Fruit fly (Drosophila melanogaster) whole organism, embryonic: Measurements from ENCODE around the gene gish.

ENCODE experiments used
- Abd-B ChIP-seq: fragments of 200-800 bp; sonication (Bioruptor generic); optimal IDR thresholded peaks from 2 replicates; lab custom pipeline; 2018; ENCODE audit warnings: missing biosample characterization, mild to moderate bottlenecking, missing genetic modification characterization, moderate library complexity
- Asciz ChIP-seq: fragments of 200-800 bp; sonication (Bioruptor generic); optimal IDR thresholded peaks from 2 replicates; lab custom pipeline; 2017; ENCODE audit warnings: missing biosample characterization, mild to moderate bottlenecking, missing genetic modification characterization, missing genetic modification reagents
- B-H2 ChIP-seq: fragments of 200-800 bp; sonication (Bioruptor generic); optimal IDR thresholded peaks from 2 replicates; lab custom pipeline; 2018; ENCODE audit warnings: missing biosample characterization, mild to moderate bottlenecking, missing genetic modification characterization
- C15 ChIP-seq: fragments of 200-800 bp; sonication (Bioruptor generic); IDR thresholded peaks from 3 replicates; pipeline ENCODE4 v1.3.6; 2022; ENCODE audit warnings: missing biosample characterization, missing genetic modification characterization
- CG10147 ChIP-seq: fragments of 200-800 bp; sonication (Bioruptor generic); optimal IDR thresholded peaks from 2 replicates; lab custom pipeline; 2019; ENCODE audit warnings: missing biosample characterization, mild to moderate bottlenecking, missing genetic modification characterization, moderate library complexity
- CG10274 ChIP-seq: fragments of 200-800 bp; sonication (Bioruptor generic); optimal IDR thresholded peaks from 3 replicates; lab custom pipeline; 2017; ENCODE audit warnings: missing biosample characterization, mild to moderate bottlenecking, missing genetic modification characterization
- CG11560 ChIP-seq: fragments of 200-800 bp; sonication (Bioruptor generic); IDR thresholded peaks from 3 replicates; pipeline ENCODE4 v1.3.6; 2022; ENCODE audit warnings: missing biosample characterization, missing genetic modification characterization
- CG13296 ChIP-seq: fragments of 200-800 bp; sonication (Bioruptor generic); optimal IDR thresholded peaks from 3 replicates; lab custom pipeline; 2018; ENCODE audit warnings: missing biosample characterization, mild to moderate bottlenecking, missing genetic modification characterization
- CG14441 ChIP-seq: fragments of 200-800 bp; sonication (Bioruptor generic); IDR thresholded peaks from 2 replicates; pipeline ENCODE4 v1.3.6; 2022; ENCODE audit warnings: missing biosample characterization, missing genetic modification characterization
- CG16779 ChIP-seq: fragments of 200-800 bp; sonication (Bioruptor generic); IDR thresholded peaks from 2 replicates; pipeline ENCODE4 v1.3.6; 2022; ENCODE audit warnings: missing biosample characterization, missing genetic modification characterization
- CG16815 ChIP-seq: fragments of 200-800 bp; sonication (Bioruptor generic); optimal IDR thresholded peaks from 3 replicates; lab custom pipeline; 2017; ENCODE audit warnings: missing biosample characterization, mild to moderate bottlenecking, missing genetic modification characterization
- CG17186 ChIP-seq: fragments of 200-800 bp; sonication (Bioruptor generic); optimal IDR thresholded peaks from 3 replicates; lab custom pipeline; 2017; ENCODE audit warnings: missing biosample characterization, missing genetic modification reagents, missing genetic modification characterization
- CG17802 ChIP-seq: fragments of 200-800 bp; sonication (Bioruptor generic); optimal IDR thresholded peaks from 2 replicates; lab custom pipeline; 2018; ENCODE audit warnings: missing biosample characterization, mild to moderate bottlenecking, missing genetic modification characterization, moderate library complexity
- CG18011 ChIP-seq: fragments of 200-800 bp; sonication (Bioruptor generic); optimal IDR thresholded peaks from 2 replicates; lab custom pipeline; 2017; ENCODE audit warnings: missing biosample characterization, missing genetic modification characterization, mild to moderate bottlenecking, moderate library complexity, missing genotype
- CG18764 ChIP-seq: fragments of 200-800 bp; sonication (Bioruptor generic); optimal IDR thresholded peaks from 3 replicates; lab custom pipeline; 2016; ENCODE audit warnings: missing biosample characterization, missing genetic modification characterization
- CG2120 ChIP-seq: fragments of 200-800 bp; sonication (Bioruptor generic); optimal IDR thresholded peaks from 3 replicates; lab custom pipeline; 2016; ENCODE audit warnings: missing biosample characterization, missing genetic modification characterization
- CG2129 ChIP-seq: fragments of 200-800 bp; sonication (Bioruptor generic); IDR thresholded peaks from 2 replicates; pipeline ENCODE4 v1.3.6; 2022; ENCODE audit warnings: missing biosample characterization, missing genetic modification characterization; ENCODE audit not compliant: partially characterized antibody
- CG2678 ChIP-seq: fragments of 200-800 bp; sonication (Bioruptor generic); optimal IDR thresholded peaks from 3 replicates; lab custom pipeline; 2019; ENCODE audit warnings: missing biosample characterization, mild to moderate bottlenecking, missing genetic modification characterization, moderate library complexity
- CG30020 ChIP-seq: fragments of 200-800 bp; optimal IDR thresholded peaks from 2 replicates; lab custom pipeline; 2019; ENCODE audit warnings: missing biosample characterization, mild to moderate bottlenecking, missing genetic modification characterization, moderate library complexity
- CG3065 ChIP-seq: fragments of 200-800 bp; sonication (Bioruptor generic); optimal IDR thresholded peaks from 2 replicates; lab custom pipeline; 2016; ENCODE audit warnings: missing biosample characterization, missing genetic modification characterization
- CG8765 ChIP-seq: fragments of 200-800 bp; sonication (Bioruptor generic); IDR thresholded peaks from 2 replicates; pipeline ENCODE4 v1.3.6; 2022; ENCODE audit warnings: missing biosample characterization, missing genetic modification characterization
- CG9876 ChIP-seq: fragments of 200-800 bp; sonication (Bioruptor generic); optimal IDR thresholded peaks from 2 replicates; lab custom pipeline; 2016; ENCODE audit warnings: missing biosample characterization, missing genetic modification characterization
- HLH4C ChIP-seq: fragments of 200-800 bp; sonication (Bioruptor generic); IDR thresholded peaks from 3 replicates; pipeline ENCODE4 v1.3.6; 2022; ENCODE audit warnings: missing biosample characterization, missing genetic modification characterization; ENCODE audit not compliant: partially characterized antibody
- Hmx ChIP-seq: fragments of 200-800 bp; sonication (Bioruptor generic); optimal IDR thresholded peaks from 2 replicates; lab custom pipeline; 2016; ENCODE audit warnings: missing biosample characterization, missing genetic modification characterization
- Lim3 ChIP-seq: fragments of 200-800 bp; sonication (Bioruptor generic); IDR thresholded peaks from 2 replicates; pipeline ENCODE4 v1.3.6; 2022; ENCODE audit warnings: missing biosample characterization, missing genetic modification characterization
- PHDP ChIP-seq: fragments of 200-800 bp; sonication (Bioruptor generic); optimal IDR thresholded peaks from 3 replicates; lab custom pipeline; 2018; ENCODE audit warnings: missing biosample characterization, mild to moderate bottlenecking, missing genetic modification characterization, moderate library complexity
- Pdp1 ChIP-seq, 2 experiments: fragments of 200-800 bp; sonication (Bioruptor generic); optimal IDR thresholded peaks; 3 replicates each; lab custom pipeline; 2016; ENCODE audit warnings: missing biosample characterization in 2 of 2, missing genetic modification characterization in 2 of 2, mild to moderate bottlenecking in 1 of 2, moderate library complexity in 1 of 2
- Side ChIP-seq: fragments of 200-800 bp; sonication (Bioruptor generic); optimal IDR thresholded peaks from 2 replicates; lab custom pipeline; 2016; ENCODE audit warnings: missing biosample characterization, missing genetic modification characterization
- Sry-δ ChIP-seq: fragments of 200-800 bp; sonication (Bioruptor generic); optimal IDR thresholded peaks from 2 replicates; lab custom pipeline; 2016; ENCODE audit warnings: missing biosample characterization, missing genetic modification characterization
- Usf ChIP-seq: fragments of 200-800 bp; sonication (Bioruptor generic); optimal IDR thresholded peaks from 2 replicates; lab custom pipeline; 2017; ENCODE audit warnings: missing genotype, missing biosample characterization, missing genetic modification characterization
- Xbp1 ChIP-seq: fragments of 200-800 bp; sonication (Bioruptor generic); optimal IDR thresholded peaks from 3 replicates; lab custom pipeline; 2016; ENCODE audit warnings: missing biosample characterization, mild to moderate bottlenecking, missing genetic modification characterization
- Xrp1 ChIP-seq: fragments of 200-800 bp; sonication (Bioruptor generic); IDR thresholded peaks from 2 replicates; pipeline ENCODE4 v1.3.6; 2022; ENCODE audit warnings: missing biosample characterization, missing genetic modification characterization
- bcd ChIP-seq: fragments of 200-800 bp; sonication (Bioruptor generic); optimal IDR thresholded peaks from 2 replicates; lab custom pipeline; 2017; ENCODE audit warnings: missing biosample characterization, mild to moderate bottlenecking, missing genetic modification characterization
- bsh ChIP-seq, 2 experiments: fragments of 200-800 bp; sonication (Bioruptor generic); optimal IDR thresholded peaks; 2 replicates each; lab custom pipeline; 2017 to 2018; ENCODE audit warnings: mild to moderate bottlenecking in 2 of 2, missing biosample characterization in 2 of 2, missing genetic modification characterization in 2 of 2, moderate library complexity in 1 of 2
- cad ChIP-seq: fragments of >200 bp; optimal IDR thresholded peaks from 2 replicates; lab custom pipeline; 2017; ENCODE audit warnings: missing biosample characterization, missing genetic modification characterization
- ci ChIP-seq: fragments of 200-800 bp; sonication (Bioruptor generic); IDR thresholded peaks from 3 replicates; pipeline ENCODE4 v1.3.6; 2022; ENCODE audit warnings: missing biosample characterization, missing genetic modification characterization
- grn ChIP-seq: fragments of 200-800 bp; sonication (Bioruptor generic); optimal IDR thresholded peaks from 3 replicates; lab custom pipeline; 2017; ENCODE audit warnings: missing biosample characterization, missing genetic modification characterization
- gsb-n ChIP-seq: fragments of 200-800 bp; sonication (Bioruptor generic); optimal IDR thresholded peaks from 3 replicates; lab custom pipeline; 2018; ENCODE audit warnings: missing biosample characterization, mild to moderate bottlenecking, missing genetic modification characterization
- nmo ChIP-seq: fragments of 200-800 bp; sonication (Bioruptor generic); optimal IDR thresholded peaks from 2 replicates; lab custom pipeline; 2018; ENCODE audit warnings: missing biosample characterization, mild to moderate bottlenecking, missing genetic modification characterization, moderate library complexity
- org-1 ChIP-seq: fragments of 200-800 bp; sonication (Bioruptor generic); optimal IDR thresholded peaks from 2 replicates; lab custom pipeline; 2017; ENCODE audit warnings: missing biosample characterization, missing genetic modification characterization
- prd ChIP-seq, 3 experiments: fragments of >200 bp in 2 of 3; fragments of 200-800 bp in 1 of 3; sonication (Bioruptor generic) in 1 of 3; optimal IDR thresholded peaks in 2 of 3; IDR thresholded peaks in 1 of 3; 2 replicates in 2 of 3; 3 replicates in 1 of 3; pipeline versions ENCODE4 v1.3.6 to Lab custom; 2017 to 2022; ENCODE audit warnings: missing biosample characterization in 1 of 3, missing genetic modification characterization in 1 of 3
- pros ChIP-seq: fragments of 200-800 bp; sonication (Bioruptor generic); optimal IDR thresholded peaks from 3 replicates; lab custom pipeline; 2019; ENCODE audit warnings: missing biosample characterization, mild to moderate bottlenecking, missing genetic modification characterization, moderate library complexity
- rib ChIP-seq: fragments of 200-800 bp; sonication (Bioruptor generic); IDR thresholded peaks from 2 replicates; pipeline ENCODE4 v1.3.6; 2022; ENCODE audit warnings: missing biosample characterization, missing genetic modification characterization
- row ChIP-seq: fragments of 200-800 bp; sonication (Bioruptor generic); IDR thresholded peaks from 3 replicates; pipeline ENCODE4 v1.3.6; 2022; ENCODE audit warnings: missing biosample characterization, missing genetic modification characterization
- schlank ChIP-seq: fragments of 200-800 bp; sonication (Bioruptor generic); optimal IDR thresholded peaks from 2 replicates; lab custom pipeline; 2018; ENCODE audit warnings: missing biosample characterization, mild to moderate bottlenecking, missing genetic modification characterization
- sim ChIP-seq: fragments of 200-800 bp; sonication (Bioruptor generic); IDR thresholded peaks from 2 replicates; pipeline ENCODE4 v1.3.6; 2022; ENCODE audit warnings: missing biosample characterization, missing genetic modification characterization
- ssp ChIP-seq: fragments of 200-800 bp; sonication (Bioruptor generic); IDR thresholded peaks from 2 replicates; pipeline ENCODE4 v1.3.6; 2022; ENCODE audit warnings: missing biosample characterization, missing genetic modification characterization
- zfh2 ChIP-seq: fragments of 200-800 bp; sonication (Bioruptor generic); optimal IDR thresholded peaks from 2 replicates; lab custom pipeline; 2016; ENCODE audit warnings: missing biosample characterization, missing genetic modification characterization

The gish gene

dm6 chr3R:16249829-16250814, 22.1 kb upstream of the gish start (continued):
- TF ChIP-seq CG13296 (GFP tag; lab: Kevin White, UChicago) (peak; percentile 35), Usf (GFP tag; lab: Kevin White, UChicago) (no peak), CG30020 (no peak), CG17186 (GFP tag; lab: Kevin White, UChicago) (no peak), HLH4C (GFP tag; lab: Robert Waterston, UW) (no peak), Sry-δ (GFP tag; lab: Kevin White, UChicago) (peak; percentile 79), sim (GFP tag; lab: Robert Waterston, UW) (no peak), zfh2 (GFP tag; lab: Kevin White, UChicago) (peak; percentile 33), pros (GFP tag; lab: Kevin White, UChicago) (peak; percentile 95), Abd-B (GFP tag; lab: Kevin White, UChicago) (peak; percentile 22), ssp (GFP tag; lab: Robert Waterston, UW) (no peak), Pdp1 (GFP tag; optimal IDR thresholded peaks at IDR 0.05; lab: Kevin White, UChicago) (peak; percentile 4 to 82), CG11560 (tag; lab: Robert Waterston, UW) (no peak), PHDP (tag; lab: Kevin White, UChicago) (peak; percentile 24), CG10274 (no peak), bsh (GFP tag; optimal IDR thresholded peaks at IDR 0.05; lab: Kevin White, UChicago) (peak; percentile 12 to 17), prd (optimal IDR thresholded peaks at IDR 0.05; lab: Kevin White, UChicago) (no peak), prd (GFP tag; IDR thresholded peaks at IDR 0.05; lab: Robert Waterston, UW) (no peak), Asciz (peak; percentile 20), gsb-n (tag; lab: Kevin White, UChicago) (no peak), org-1 (no peak), CG8765 (no peak), C15 (GFP tag; lab: Robert Waterston, UW) (no peak), CG9876 (GFP tag; lab: Kevin White, UChicago) (no peak), Hmx (GFP tag; lab: Kevin White, UChicago) (no peak), Lim3 (no peak), CG14441 (GFP tag; lab: Robert Waterston, UW) (no peak), grn (GFP tag; lab: Kevin White, UChicago) (peak; percentile 88), nmo (no peak), B-H2 (GFP tag; lab: Kevin White, UChicago) (peak; percentile 79), CG2129 (GFP tag; lab: Robert Waterston, UW) (no peak), ci (GFP tag; lab: Robert Waterston, UW) (no peak), bcd (GFP tag; lab: Kevin White, UChicago) (no peak), CG2678 (tag; lab: Kevin White, UChicago) (peak; percentile 57), CG3065 (no peak), CG10147 (GFP tag; lab: Kevin White, UChicago) (peak; percentile 40), schlank (tag; lab: Kevin White, UChicago) (peak; percentile 27), CG18011 (GFP tag; lab: Kevin White, UChicago) (no peak), CG17802 (tag; lab: Kevin White, UChicago) (no peak), CG16779 (no peak), Xrp1 (GFP tag; lab: Robert Waterston, UW) (no peak), Side (GFP tag; lab: Kevin White, UChicago) (peak; percentile 12), row (no peak), cad (GFP tag; lab: Kevin White, UChicago) (peak; percentile 40), CG16815 (no peak), CG2120 (peak; percentile 63), rib (no peak), Xbp1 (GFP tag; lab: Kevin White, UChicago) (peak; percentile 52), CG18764 (no peak)
